Worm (Caenorhabditis elegans): ENCODE measurements around the gene sel-9.

- no peak for TF ChIP-seq dve-1 (tag; optimal IDR thresholded peaks at IDR 0.05)
- no peak for TF ChIP-seq C38D4.7 (GFP tag; optimal IDR thresholded peaks at IDR 0.05)
- no peak for TF ChIP-seq pha-4 (tag; optimal IDR thresholded peaks at IDR 0.05)
- TF ChIP-seq K02D7.2 (tag; optimal IDR thresholded peaks at IDR 0.05): no peak
- no peak for TF ChIP-seq sox-2 (GFP tag; IDR thresholded peaks at IDR 0.05)
- no peak for TF ChIP-seq hlh-30 (tag; optimal IDR thresholded peaks at IDR 0.05; ENCODE audit: insufficient read depth)
- no peak for TF ChIP-seq pqm-1 (tag; optimal IDR thresholded peaks at IDR 0.05)
- no peak for TF ChIP-seq nfya-1 (tag; optimal IDR thresholded peaks at IDR 0.05)
- no peak for TF ChIP-seq ets-4 (tag; optimal IDR thresholded peaks at IDR 0.05)
- no peak for TF ChIP-seq pha-2 (tag; optimal IDR thresholded peaks at IDR 0.05)
- no peak for TF ChIP-seq ztf-16 (tag; optimal IDR thresholded peaks at IDR 0.05)
- TF ChIP-seq ceh-30 (tag; optimal IDR thresholded peaks at IDR 0.05): no peak
- no peak for TF ChIP-seq ama-1 (optimal IDR thresholded peaks at IDR 0.05)
These were observed 20.7 kb downstream of the sel-9 start for ce11 chrV:8281646-8282045.

All from whole organism, late embryonic.